Comparison of ENCODE assay signal across 1 fruit fly cellular context in the genomic region with DNA sequence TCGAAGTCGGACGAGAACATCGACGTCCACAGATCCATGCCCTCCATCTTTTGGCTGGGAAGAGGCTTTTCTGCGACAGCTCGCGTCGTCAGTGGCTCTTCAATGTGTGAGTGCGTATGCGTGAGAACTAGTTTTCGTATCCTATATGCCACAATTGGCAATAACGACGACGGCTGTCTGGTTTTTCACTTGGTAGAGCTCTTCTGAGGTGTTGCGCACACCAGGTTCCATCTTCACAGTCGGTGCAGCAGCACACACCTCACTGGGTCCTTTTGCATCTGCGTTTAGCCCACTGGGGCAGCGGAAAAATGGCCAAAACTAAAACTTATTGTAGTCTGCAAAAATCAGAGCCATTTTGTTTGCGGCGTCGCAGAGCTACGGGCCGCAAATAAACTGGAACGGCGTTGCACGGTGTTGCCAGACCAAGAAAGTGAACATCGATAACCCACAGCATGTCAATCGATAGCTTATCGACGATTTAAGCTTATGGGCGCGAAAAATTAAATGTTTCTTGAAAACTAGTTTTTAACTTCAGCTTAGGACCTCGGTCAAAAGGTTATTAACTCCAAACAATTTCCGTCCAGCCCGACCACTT.
TF ChIP-seq lines count a peak whose summit lies in the region.

A gene (minus strand): TSS at position 383 of the 595 bp plus-strand sequence.

TF ChIP-seq in whole organism, embryonic, 481 proteins besides CTCF, POLR2A, EP300 and RAD21 (continued from another document and continues in another):
- TF ChIP-seq CG16815 (GFP tag; optimal IDR thresholded peaks at IDR 0.05; lab: Kevin White, UChicago), result no peak
- no peak for TF ChIP-seq CG18262 (tag; optimal IDR thresholded peaks at IDR 0.05; lab: Kevin White, UChicago)
- TF ChIP-seq mirr (GFP tag; optimal IDR thresholded peaks at IDR 0.05; lab: Kevin White, UChicago), result no peak
- no peak for TF ChIP-seq Sox100B (GFP tag; optimal IDR thresholded peaks at IDR 0.05; lab: Kevin White, UChicago)
- TF ChIP-seq danr (GFP tag; IDR thresholded peaks at IDR 0.05; lab: Robert Waterston, UW), result no peak
- TF ChIP-seq mld (GFP tag; IDR thresholded peaks at IDR 0.05; lab: Robert Waterston, UW; ENCODE audit: partially characterized antibody), result peak; percentile 71; the same call in 2 of the 3 replicates
- no peak for TF ChIP-seq Mad (GFP tag; optimal IDR thresholded peaks at IDR 0.05; lab: Kevin White, UChicago)
- TF ChIP-seq sug (tag; optimal IDR thresholded peaks at IDR 0.05; lab: Kevin White, UChicago), result no peak
- no peak for TF ChIP-seq Mes4 (GFP tag; optimal IDR thresholded peaks at IDR 0.05; lab: Kevin White, UChicago)
- peak; percentile 72 for TF ChIP-seq CG14860 (GFP tag; IDR thresholded peaks at IDR 0.05; lab: Robert Waterston, UW; ENCODE audit: partially characterized antibody)
- no peak for TF ChIP-seq CG10321 (GFP tag; IDR thresholded peaks at IDR 0.05; lab: Robert Waterston, UW)
- no peak for TF ChIP-seq BtbVII (GFP tag; optimal IDR thresholded peaks at IDR 0.05; lab: Kevin White, UChicago)
- TF ChIP-seq Ets65A (GFP tag; lab: Kevin White, UChicago), result no peak
- TF ChIP-seq psq (GFP tag; optimal IDR thresholded peaks at IDR 0.05; lab: Kevin White, UChicago), result no peak
- no peak for TF ChIP-seq CG13775 (GFP tag; optimal IDR thresholded peaks at IDR 0.05; lab: Kevin White, UChicago)
- no peak for TF ChIP-seq HLH3B (GFP tag; IDR thresholded peaks at IDR 0.05; lab: Robert Waterston, UW)
- TF ChIP-seq amos (GFP tag; IDR thresholded peaks at IDR 0.05; lab: Robert Waterston, UW; ENCODE audit: partially characterized antibody), result peak; percentile 90
- no peak for TF ChIP-seq CG11560 (tag; IDR thresholded peaks at IDR 0.05; lab: Robert Waterston, UW)
- no peak for TF ChIP-seq lilli (GFP tag; optimal IDR thresholded peaks at IDR 0.05; lab: Kevin White, UChicago)
- TF ChIP-seq CG3838 (GFP tag; optimal IDR thresholded peaks at IDR 0.05; lab: Kevin White, UChicago), result no peak
- no peak for TF ChIP-seq tin (GFP tag; optimal IDR thresholded peaks at IDR 0.05; lab: Kevin White, UChicago)
- peak; percentile 86; the same call in 2 of the 3 replicates for TF ChIP-seq Opbp (GFP tag; IDR thresholded peaks at IDR 0.05; lab: Robert Waterston, UW; ENCODE audit: partially characterized antibody)
- TF ChIP-seq jing (GFP tag; optimal IDR thresholded peaks at IDR 0.05; lab: Kevin White, UChicago), result no peak
- TF ChIP-seq gem (tag; optimal IDR thresholded peaks at IDR 0.05; lab: Kevin White, UChicago), result no peak
- TF ChIP-seq vvl (GFP tag; IDR thresholded peaks at IDR 0.05; lab: Robert Waterston, UW), result peak; percentile 30; the same call in 1 of the 2 replicates
- no peak for TF ChIP-seq CG34376 (GFP tag; optimal IDR thresholded peaks at IDR 0.05; lab: Kevin White, UChicago)
- TF ChIP-seq ab (GFP tag; optimal IDR thresholded peaks at IDR 0.05; lab: Kevin White, UChicago), result no peak
- no peak for TF ChIP-seq CG14441 (GFP tag; IDR thresholded peaks at IDR 0.05; lab: Robert Waterston, UW)
- TF ChIP-seq ftz-f1 (GFP tag; optimal IDR thresholded peaks at IDR 0.05; lab: Kevin White, UChicago), result no peak
- TF ChIP-seq CG10462 (GFP tag; optimal IDR thresholded peaks at IDR 0.05; lab: Kevin White, UChicago), result no peak
- TF ChIP-seq Hmr (GFP tag; optimal IDR thresholded peaks at IDR 0.05; lab: Kevin White, UChicago), result no peak
- no peak for TF ChIP-seq CG5245 (GFP tag; optimal IDR thresholded peaks at IDR 0.05; lab: Kevin White, UChicago)
- peak; percentile 22 for TF ChIP-seq Ets97D (GFP tag; optimal IDR thresholded peaks at IDR 0.05; lab: Kevin White, UChicago)
- peak; percentile 29 for TF ChIP-seq CG9797 (GFP tag; optimal IDR thresholded peaks at IDR 0.05; lab: Kevin White, UChicago)
- no peak for TF ChIP-seq ind (GFP tag; optimal IDR thresholded peaks at IDR 0.05; lab: Kevin White, UChicago)
- TF ChIP-seq CG6813 (GFP tag; optimal IDR thresholded peaks at IDR 0.05; lab: Kevin White, UChicago), result no peak
- no peak for TF ChIP-seq gt (GFP tag; IDR thresholded peaks at IDR 0.05; lab: Robert Waterston, UW)
- no peak for TF ChIP-seq Ravus (GFP tag; IDR thresholded peaks at IDR 0.05; lab: Robert Waterston, UW)
- peak; percentile 12 for TF ChIP-seq CG17829 (tag; optimal IDR thresholded peaks at IDR 0.05; lab: Kevin White, UChicago)
- TF ChIP-seq hkb (optimal IDR thresholded peaks at IDR 0.05; lab: Kevin White, UChicago), result no peak
- TF ChIP-seq hkb (GFP tag; IDR thresholded peaks at IDR 0.05; lab: Robert Waterston, UW), result no peak
- TF ChIP-seq schlank (tag; optimal IDR thresholded peaks at IDR 0.05; lab: Kevin White, UChicago), result no peak
- TF ChIP-seq NfI (GFP tag; optimal IDR thresholded peaks at IDR 0.05; lab: Kevin White, UChicago), result no peak
- no peak for TF ChIP-seq HHEX (GFP tag; optimal IDR thresholded peaks at IDR 0.05; lab: Kevin White, UChicago)
- peak; percentile 96 for TF ChIP-seq CG6791 (GFP tag; IDR thresholded peaks at IDR 0.05; lab: Robert Waterston, UW; ENCODE audit: partially characterized antibody)
- peak; percentile 90 for TF ChIP-seq unc-4 (GFP tag; IDR thresholded peaks at IDR 0.05; lab: Robert Waterston, UW; ENCODE audit: partially characterized antibody)
- TF ChIP-seq crol (GFP tag; IDR thresholded peaks at IDR 0.05; lab: Robert Waterston, UW), result no peak; the same call in 1 of the 2 replicates
- TF ChIP-seq fu2 (GFP tag; optimal IDR thresholded peaks at IDR 0.05; lab: Kevin White, UChicago), result no peak
- no peak for TF ChIP-seq CG8281 (tag; optimal IDR thresholded peaks at IDR 0.05; lab: Kevin White, UChicago)
- no peak for TF ChIP-seq B-H2 (GFP tag; optimal IDR thresholded peaks at IDR 0.05; lab: Kevin White, UChicago)
- TF ChIP-seq kay (GFP tag; optimal IDR thresholded peaks at IDR 0.05; lab: Kevin White, UChicago), result no peak
- TF ChIP-seq CG9215 (GFP tag; IDR thresholded peaks at IDR 0.05; lab: Robert Waterston, UW), result no peak
- no peak for TF ChIP-seq CG6854 (GFP tag; optimal IDR thresholded peaks at IDR 0.05; lab: Kevin White, UChicago)
- no peak for TF ChIP-seq ara (GFP tag; IDR thresholded peaks at IDR 0.05; lab: Robert Waterston, UW)
- no peak for TF ChIP-seq CG7357 (GFP tag; IDR thresholded peaks at IDR 0.05; lab: Robert Waterston, UW)
- peak; percentile 75 for TF ChIP-seq HLH4C (GFP tag; IDR thresholded peaks at IDR 0.05; lab: Robert Waterston, UW; ENCODE audit: partially characterized antibody)
- no peak for TF ChIP-seq fd96Cb (tag; optimal IDR thresholded peaks at IDR 0.05; lab: Kevin White, UChicago)
- no peak for TF ChIP-seq CG16863 (GFP tag; optimal IDR thresholded peaks at IDR 0.05; lab: Kevin White, UChicago)
- TF ChIP-seq CG5953 (GFP tag; IDR thresholded peaks at IDR 0.05; lab: Robert Waterston, UW), result no peak
- no peak for TF ChIP-seq CG9609 (GFP tag; optimal IDR thresholded peaks at IDR 0.05; lab: Kevin White, UChicago)
- no peak for TF ChIP-seq fd64A (GFP tag; optimal IDR thresholded peaks at IDR 0.05; lab: Kevin White, UChicago)
- no peak for TF ChIP-seq Rx (GFP tag; IDR thresholded peaks at IDR 0.05; lab: Robert Waterston, UW)
- TF ChIP-seq CG15514 (GFP tag; optimal IDR thresholded peaks at IDR 0.05; lab: Kevin White, UChicago), result peak; percentile 57
- TF ChIP-seq Dad (GFP tag; optimal IDR thresholded peaks at IDR 0.05; lab: Kevin White, UChicago), result no peak
- peak; percentile 57; the same call in 1 of the 2 replicates for TF ChIP-seq CG2129 (GFP tag; IDR thresholded peaks at IDR 0.05; lab: Robert Waterston, UW; ENCODE audit: partially characterized antibody)
- no peak for TF ChIP-seq Fer3 (tag; optimal IDR thresholded peaks at IDR 0.05; lab: Kevin White, UChicago)
- no peak for TF ChIP-seq crp (GFP tag; optimal IDR thresholded peaks at IDR 0.05; lab: Kevin White, UChicago)
- no peak for TF ChIP-seq pita (GFP tag; optimal IDR thresholded peaks at IDR 0.05; lab: Kevin White, UChicago)
- TF ChIP-seq h (optimal IDR thresholded peaks at IDR 0.05; lab: Kevin White, UChicago), result no peak
- no peak for TF ChIP-seq gsb (GFP tag; IDR thresholded peaks at IDR 0.05; lab: Robert Waterston, UW)
- TF ChIP-seq CG34224 (GFP tag; IDR thresholded peaks at IDR 0.05; lab: Robert Waterston, UW; ENCODE audit: partially characterized antibody), result peak; percentile 81
- no peak for TF ChIP-seq CG30403 (GFP tag; optimal IDR thresholded peaks at IDR 0.05; lab: Kevin White, UChicago)
- no peak for TF ChIP-seq CG31441 (GFP tag; IDR thresholded peaks at IDR 0.05; lab: Robert Waterston, UW)
- TF ChIP-seq CG1792 (GFP tag; optimal IDR thresholded peaks at IDR 0.05; lab: Kevin White, UChicago), result no peak
- no peak for TF ChIP-seq zfh2 (GFP tag; optimal IDR thresholded peaks at IDR 0.05; lab: Kevin White, UChicago)
- no peak for TF ChIP-seq CG31365 (tag; optimal IDR thresholded peaks at IDR 0.05; lab: Kevin White, UChicago)
- no peak for TF ChIP-seq CG33557 (GFP tag; optimal IDR thresholded peaks at IDR 0.05; lab: Kevin White, UChicago)
- TF ChIP-seq lmd (GFP tag; IDR thresholded peaks at IDR 0.05; lab: Robert Waterston, UW), result no peak
- TF ChIP-seq zf30C (GFP tag; optimal IDR thresholded peaks at IDR 0.05; lab: Kevin White, UChicago), result no peak
- no peak for TF ChIP-seq CG6175 (GFP tag; IDR thresholded peaks at IDR 0.05; lab: Robert Waterston, UW)
- TF ChIP-seq ash1 (GFP tag; optimal IDR thresholded peaks at IDR 0.05; lab: Kevin White, UChicago), result no peak
- no peak for TF ChIP-seq CG15073 (GFP tag; optimal IDR thresholded peaks at IDR 0.05; lab: Kevin White, UChicago)
- TF ChIP-seq CG7963 (GFP tag; IDR thresholded peaks at IDR 0.05; lab: Robert Waterston, UW; ENCODE audit: partially characterized antibody), result peak; percentile 73
- no peak for TF ChIP-seq CG17186 (GFP tag; optimal IDR thresholded peaks at IDR 0.05; lab: Kevin White, UChicago)
- TF ChIP-seq Vsx1 (GFP tag; optimal IDR thresholded peaks at IDR 0.05; lab: Kevin White, UChicago), result no peak
- TF ChIP-seq kah (GFP tag; optimal IDR thresholded peaks at IDR 0.05; lab: Kevin White, UChicago), result no peak
- no peak for TF ChIP-seq CG16779 (GFP tag; IDR thresholded peaks at IDR 0.05; lab: Robert Waterston, UW)
- peak; percentile 65 for TF ChIP-seq CG2116 (GFP tag; optimal IDR thresholded peaks at IDR 0.05; lab: Kevin White, UChicago)
- no peak for TF ChIP-seq CG32532 (GFP tag; IDR thresholded peaks at IDR 0.05; lab: Robert Waterston, UW)
- no peak for TF ChIP-seq PHDP (tag; optimal IDR thresholded peaks at IDR 0.05; lab: Kevin White, UChicago)
- TF ChIP-seq insv (GFP tag; optimal IDR thresholded peaks at IDR 0.05; lab: Kevin White, UChicago), result no peak
- no peak for TF ChIP-seq eyg (GFP tag; optimal IDR thresholded peaks at IDR 0.05; lab: Kevin White, UChicago)
- no peak for TF ChIP-seq Antp (GFP tag; optimal IDR thresholded peaks at IDR 0.05; lab: Kevin White, UChicago)
- no peak for TF ChIP-seq CG1024 (GFP tag; IDR thresholded peaks at IDR 0.05; lab: Robert Waterston, UW)
- no peak for TF ChIP-seq chm (GFP tag; IDR thresholded peaks at IDR 0.05; lab: Robert Waterston, UW)
- no peak for TF ChIP-seq CG2712 (tag; optimal IDR thresholded peaks at IDR 0.05; lab: Kevin White, UChicago)
- TF ChIP-seq wek (GFP tag; optimal IDR thresholded peaks at IDR 0.05; lab: Kevin White, UChicago), result no peak
- no peak for TF ChIP-seq Hey (tag; optimal IDR thresholded peaks at IDR 0.05; lab: Kevin White, UChicago)
- no peak for TF ChIP-seq CG32767 (GFP tag; IDR thresholded peaks at IDR 0.05; lab: Robert Waterston, UW)
- peak; percentile 84 for TF ChIP-seq Scr (GFP tag; IDR thresholded peaks at IDR 0.05; lab: Robert Waterston, UW; ENCODE audit: partially characterized antibody)
- no peak for TF ChIP-seq CG13296 (GFP tag; optimal IDR thresholded peaks at IDR 0.05; lab: Kevin White, UChicago)
- TF ChIP-seq so (GFP tag; IDR thresholded peaks at IDR 0.05; lab: Robert Waterston, UW), result no peak
- TF ChIP-seq nmo (GFP tag; optimal IDR thresholded peaks at IDR 0.05; lab: Kevin White, UChicago), result peak; percentile 16
- peak; percentile 92 for TF ChIP-seq Bgb (GFP tag; IDR thresholded peaks at IDR 0.05; lab: Robert Waterston, UW; ENCODE audit: partially characterized antibody)
- TF ChIP-seq Spps (tag; optimal IDR thresholded peaks at IDR 0.05; lab: Kevin White, UChicago), result no peak
- no peak for TF ChIP-seq CG10267 (tag; optimal IDR thresholded peaks at IDR 0.05; lab: Kevin White, UChicago)
- TF ChIP-seq Atf6 (GFP tag; IDR thresholded peaks at IDR 0.05; lab: Robert Waterston, UW), result no peak
- no peak for TF ChIP-seq CG2678 (tag; optimal IDR thresholded peaks at IDR 0.05; lab: Kevin White, UChicago)
- TF ChIP-seq ac (GFP tag; optimal IDR thresholded peaks at IDR 0.05; lab: Kevin White, UChicago), result no peak
- no peak for TF ChIP-seq CG17568 (GFP tag; optimal IDR thresholded peaks at IDR 0.05; lab: Kevin White, UChicago)
- no peak for TF ChIP-seq CG17385 (GFP tag; optimal IDR thresholded peaks at IDR 0.05; lab: Kevin White, UChicago)
- no peak for TF ChIP-seq CG9876 (GFP tag; optimal IDR thresholded peaks at IDR 0.05; lab: Kevin White, UChicago)
- no peak for TF ChIP-seq NC2α (GFP tag; optimal IDR thresholded peaks at IDR 0.05; lab: Kevin White, UChicago)
- TF ChIP-seq CG34422 (GFP tag; IDR thresholded peaks at IDR 0.05; lab: Robert Waterston, UW), result no peak; the same call in 2 of the 3 replicates
- TF ChIP-seq tx (GFP tag; optimal IDR thresholded peaks at IDR 0.05; lab: Kevin White, UChicago), result no peak
- TF ChIP-seq Sry-δ (GFP tag; optimal IDR thresholded peaks at IDR 0.05; lab: Kevin White, UChicago), result peak; percentile 74
- TF ChIP-seq CG12391 (tag; optimal IDR thresholded peaks at IDR 0.05; lab: Kevin White, UChicago), result no peak
- no peak for TF ChIP-seq slbo (GFP tag; IDR thresholded peaks at IDR 0.05; lab: Robert Waterston, UW)
- no peak for TF ChIP-seq maf-S (GFP tag; optimal IDR thresholded peaks at IDR 0.05; lab: Kevin White, UChicago)
- TF ChIP-seq gcm (GFP tag; optimal IDR thresholded peaks at IDR 0.05; lab: Kevin White, UChicago), result no peak
- TF ChIP-seq CG3847 (GFP tag; IDR thresholded peaks at IDR 0.05; lab: Robert Waterston, UW), result peak; percentile 58
- TF ChIP-seq br (optimal IDR thresholded peaks at IDR 0.05; lab: Kevin White, UChicago), result no peak
- TF ChIP-seq Dp (GFP tag; optimal IDR thresholded peaks at IDR 0.05; lab: Kevin White, UChicago), result peak; percentile 97
- no peak; the same call in 2 of the 3 replicates for TF ChIP-seq hb (GFP tag; IDR thresholded peaks at IDR 0.05; lab: Robert Waterston, UW; ENCODE audit: partially characterized antibody)
- no peak for TF ChIP-seq Trl (optimal IDR thresholded peaks at IDR 0.05; lab: Kevin White, UChicago)
- TF ChIP-seq Trl (GFP tag; optimal IDR thresholded peaks at IDR 0.05; lab: Kevin White, UChicago), result no peak
- no peak for TF ChIP-seq CoRest (tag; optimal IDR thresholded peaks at IDR 0.05; lab: Kevin White, UChicago)
- no peak for TF ChIP-seq CG13624 (GFP tag; optimal IDR thresholded peaks at IDR 0.05; lab: Kevin White, UChicago)
- TF ChIP-seq tll (GFP tag; optimal IDR thresholded peaks at IDR 0.05; lab: Kevin White, UChicago), result no peak
